Fruit fly (Drosophila melanogaster) whole organism, wandering third instar larva: ENCODE measurements around the gene CG13616.

Experiments used
- Abd-B ChIP-seq: fragments of >200 bp; optimal IDR thresholded peaks from 2 replicates; lab custom pipeline; 2017; ENCODE audit warnings: missing biosample characterization, missing genetic modification characterization
- CG9705 ChIP-seq: fragments of 200-800 bp; sonication (Bioruptor generic); optimal IDR thresholded peaks from 2 replicates; lab custom pipeline; 2018; ENCODE audit warnings: missing biosample characterization, mild to moderate bottlenecking, missing genetic modification characterization
- CrebA ChIP-seq: fragments of 200-800 bp; sonication (Bioruptor generic); optimal IDR thresholded peaks from 2 replicates; lab custom pipeline; 2016; ENCODE audit warnings: missing biosample characterization, mild to moderate bottlenecking, missing genetic modification characterization, borderline replicate concordance
- Dif ChIP-seq: fragments of 200-275, 200-300 bp; sonication (Bioruptor generic); optimal IDR thresholded peaks from 2 replicates; lab custom pipeline; 2018; ENCODE audit warnings: missing biosample characterization, missing genetic modification characterization; ENCODE audit not compliant: partially characterized antibody
- GATAd ChIP-seq: sonication (Bioruptor generic); optimal IDR thresholded peaks from 2 replicates; lab custom pipeline; 2016; ENCODE audit warnings: missing biosample characterization, missing genetic modification characterization
- HLH106 ChIP-seq: fragments of 200-800 bp; optimal IDR thresholded peaks from 3 replicates; lab custom pipeline; 2019; ENCODE audit warnings: missing biosample characterization, mild to moderate bottlenecking, missing genetic modification characterization, moderate library complexity
- Hnf4 ChIP-seq: fragments of 200-800 bp; sonication (Bioruptor generic); optimal IDR thresholded peaks from 2 replicates; lab custom pipeline; 2016; ENCODE audit warnings: missing biosample characterization, mild to moderate bottlenecking, missing genetic modification characterization
- Hr78 ChIP-seq: fragments of >200 bp; optimal IDR thresholded peaks from 2 replicates; lab custom pipeline; 2017; ENCODE audit warnings: missing biosample characterization, missing genetic modification characterization
- Hr83 ChIP-seq: fragments of 200-300 bp; sonication (Bioruptor generic); optimal IDR thresholded peaks from 2 replicates; lab custom pipeline; 2016; ENCODE audit warnings: missing biosample characterization, mild to moderate bottlenecking, missing genetic modification characterization, moderate library complexity; ENCODE audit not compliant: poor library complexity, severe bottlenecking
- Jra ChIP-seq: sonication (Bioruptor generic); optimal IDR thresholded peaks from 2 replicates; lab custom pipeline; 2016; ENCODE audit warnings: missing biosample characterization, missing genetic modification characterization
- Mio ChIP-seq: sonication (Bioruptor generic); optimal IDR thresholded peaks from 2 replicates; lab custom pipeline; 2016; ENCODE audit warnings: missing biosample characterization, missing genetic modification characterization
- OdsH ChIP-seq: fragments of 200-800 bp; sonication (Bioruptor generic); optimal IDR thresholded peaks from 2 replicates; lab custom pipeline; 2016; ENCODE audit warnings: missing biosample characterization, mild to moderate bottlenecking, missing genetic modification characterization
- Rel ChIP-seq, 2 experiments: fragments of 200-800 bp; sonication (Bioruptor generic) in 1 of 2; optimal IDR thresholded peaks; 2 replicates in 1 of 2; 3 replicates in 1 of 2; lab custom pipeline; 2016 to 2019; ENCODE audit warnings: mild to moderate bottlenecking in 2 of 2, missing biosample characterization in 2 of 2, missing genetic modification characterization in 2 of 2, moderate library complexity in 1 of 2
- Vsx2 ChIP-seq: fragments of 200-300, 225-300 bp; sonication (Bioruptor generic); optimal IDR thresholded peaks from 2 replicates; lab custom pipeline; 2018; ENCODE audit warnings: missing biosample characterization, missing genetic modification characterization; ENCODE audit not compliant: partially characterized antibody
- br ChIP-seq: fragments of 200-800 bp; sonication (Bioruptor generic); optimal IDR thresholded peaks from 2 replicates; lab custom pipeline; 2016; ENCODE audit warnings: missing biosample characterization, missing genetic modification characterization
- brk ChIP-seq: fragments of 200-800 bp; sonication (Bioruptor generic); optimal IDR thresholded peaks from 2 replicates; lab custom pipeline; 2016; ENCODE audit warnings: missing biosample characterization, mild to moderate bottlenecking, missing genetic modification characterization
- dl ChIP-seq, 2 experiments: fragments of 175-275, 200-275 bp in 1 of 2; fragments of 200-275 bp in 1 of 2; sonication (Bioruptor generic); optimal IDR thresholded peaks; lab custom pipeline; 2018; ENCODE audit warnings: mild to moderate bottlenecking in 2 of 2, missing biosample characterization in 2 of 2, missing genetic modification characterization in 2 of 2, moderate library complexity in 2 of 2; ENCODE audit not compliant: partially characterized antibody in 2 of 2, insufficient read depth in 1 of 2
- dmrt93B ChIP-seq: fragments of 200-800 bp; sonication (Bioruptor generic); optimal IDR thresholded peaks from 2 replicates; lab custom pipeline; 2018; ENCODE audit warnings: missing biosample characterization, mild to moderate bottlenecking, missing genetic modification characterization
- dsf ChIP-seq: sonication (Bioruptor generic); optimal IDR thresholded peaks from 2 replicates; lab custom pipeline; 2016; ENCODE audit warnings: missing biosample characterization, missing genetic modification characterization, borderline replicate concordance
- ey ChIP-seq: fragments of 200-800 bp; sonication (Bioruptor generic); optimal IDR thresholded peaks from 2 replicates; lab custom pipeline; 2016; ENCODE audit warnings: missing biosample characterization, missing genetic modification characterization
- foxo ChIP-seq, 2 experiments: fragments of 200-800 bp; sonication (Bioruptor generic); optimal IDR thresholded peaks; 2 replicates in 1 of 2; 3 replicates in 1 of 2; lab custom pipeline; 2016 to 2017; ENCODE audit warnings: missing biosample characterization in 2 of 2, missing genetic modification characterization in 2 of 2
- fru ChIP-seq: fragments of 200-800 bp; sonication (Bioruptor generic); optimal IDR thresholded peaks from 3 replicates; lab custom pipeline; 2016; ENCODE audit warnings: missing biosample characterization, mild to moderate bottlenecking, missing genetic modification characterization
- lola ChIP-seq: fragments of >200 bp; optimal IDR thresholded peaks from 2 replicates; lab custom pipeline; 2017; ENCODE audit warnings: missing biosample characterization, missing genetic modification characterization
- pan ChIP-seq: fragments of >200 bp; optimal IDR thresholded peaks from 2 replicates; lab custom pipeline; 2017
- rgr ChIP-seq: fragments of 200-800 bp; sonication (Bioruptor generic); optimal IDR thresholded peaks from 3 replicates; lab custom pipeline; 2016; ENCODE audit warnings: missing biosample characterization, mild to moderate bottlenecking, missing genetic modification characterization
- sage ChIP-seq: fragments of 200-800 bp; sonication (Bioruptor generic); optimal IDR thresholded peaks from 2 replicates; lab custom pipeline; 2016; ENCODE audit warnings: missing biosample characterization, mild to moderate bottlenecking, missing genetic modification characterization
- sv ChIP-seq: fragments of 200-800 bp; sonication (Bioruptor generic); optimal IDR thresholded peaks from 3 replicates; lab custom pipeline; 2016; ENCODE audit warnings: missing biosample characterization, missing genetic modification characterization
- tai ChIP-seq: sonication (Bioruptor generic); optimal IDR thresholded peaks from 2 replicates; lab custom pipeline; 2016; ENCODE audit warnings: missing biosample characterization, missing genetic modification characterization
- usp ChIP-seq: fragments of >200 bp; optimal IDR thresholded peaks from 2 replicates; lab custom pipeline; 2017; ENCODE audit warnings: missing biosample characterization, missing genetic modification characterization

Gene CG13616

DNA sequence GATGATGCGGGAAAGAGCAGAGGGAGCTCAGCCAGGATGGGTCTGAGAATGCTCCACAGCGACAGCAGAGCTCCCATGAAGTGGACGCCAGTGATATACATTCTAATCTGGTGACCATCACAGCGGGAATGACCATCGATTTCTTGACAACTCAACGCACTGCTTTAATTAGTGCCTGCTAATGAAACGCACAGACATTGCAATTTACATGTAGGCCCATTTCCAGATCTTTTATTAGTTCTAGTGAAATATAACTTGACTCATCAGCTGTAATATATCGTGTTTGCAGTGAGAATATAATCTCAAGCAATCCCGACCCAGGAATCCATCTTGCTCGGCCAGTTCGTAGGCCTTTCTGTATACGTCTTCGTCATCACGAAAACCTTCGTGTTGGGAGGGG lies 25.6 kb upstream of the CG13616 start, which contains the start of gene CG42811:
Gene CG42811 (minus strand): TSS at position 101 of the 400 bp plus-strand sequence.
- TF ChIP-seq Dif (GFP tag; lab: Kevin White, UChicago) (no peak), dsf (GFP tag; lab: Kevin White, UChicago) (no peak), HLH106 (tag; lab: Kevin White, UChicago) (no peak), Jra (no peak), GATAd (GFP tag; lab: Kevin White, UChicago) (no peak), br (GFP tag; lab: Kevin White, UChicago) (no peak), Vsx2 (GFP tag; lab: Kevin White, UChicago) (no peak), sv (GFP tag; lab: Kevin White, UChicago) (no peak), foxo (GFP tag; optimal IDR thresholded peaks at IDR 0.05; lab: Kevin White, UChicago) (no peak), brk (no peak), lola (GFP tag; lab: Kevin White, UChicago) (no peak), Rel (GFP tag; optimal IDR thresholded peaks at IDR 0.05; lab: Kevin White, UChicago) (no peak), Rel (tag; optimal IDR thresholded peaks at IDR 0.05; lab: Kevin White, UChicago) (no peak), fru (GFP tag; lab: Kevin White, UChicago) (no peak), rgr (GFP tag; lab: Kevin White, UChicago) (no peak), sage (GFP tag; lab: Kevin White, UChicago) (no peak), dmrt93B (GFP tag; lab: Kevin White, UChicago) (no peak), Hr83 (GFP tag; lab: Kevin White, UChicago) (no peak), pan (no peak), CrebA (GFP tag; lab: Kevin White, UChicago) (no peak), Hnf4 (GFP tag; lab: Kevin White, UChicago) (no peak)

DNA sequence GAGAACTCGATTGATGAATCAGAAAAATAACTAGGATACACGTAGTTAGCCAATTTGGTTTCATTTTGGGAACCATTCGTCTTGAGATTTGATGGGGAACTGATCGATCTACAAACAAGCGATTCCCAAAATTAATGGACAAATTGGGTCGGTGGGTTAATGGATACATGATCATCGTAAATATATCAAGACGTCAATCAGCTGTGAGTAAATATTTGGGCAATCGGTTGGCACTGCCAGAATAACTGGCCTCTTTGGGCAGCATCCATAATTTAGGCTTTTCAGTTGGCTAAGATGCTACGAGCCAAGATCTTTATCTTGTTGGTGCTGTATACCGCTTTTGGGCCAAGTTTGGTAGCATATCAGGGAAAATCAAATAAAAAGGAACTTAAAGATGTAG lies 24.6 kb upstream of the CG13616 start, which contains the start of the genes CG42812 and CG33341:
Gene CG42812 (minus strand): TSS at position 101 of the 400 bp plus-strand sequence.
Gene CG33341 (plus strand): TSS at position 295 of the 400 bp plus-strand sequence.
- TF ChIP-seq foxo (GFP tag; optimal IDR thresholded peaks at IDR 0.05; lab: Kevin White, UChicago) (no peak), usp (GFP tag; lab: Kevin White, UChicago) (no peak), HLH106 (tag; lab: Kevin White, UChicago) (no peak), Hr78 (no peak), dl (GFP tag; optimal IDR thresholded peaks at IDR 0.05; lab: Kevin White, UChicago; ENCODE audit: insufficient read depth in 1 of 2, partially characterized antibody in 2 of 2) (no peak), dsf (GFP tag; lab: Kevin White, UChicago) (no peak), rgr (GFP tag; lab: Kevin White, UChicago) (no peak), Hr83 (GFP tag; lab: Kevin White, UChicago) (no peak), fru (GFP tag; lab: Kevin White, UChicago) (no peak), Vsx2 (GFP tag; lab: Kevin White, UChicago) (no peak)

DNA sequence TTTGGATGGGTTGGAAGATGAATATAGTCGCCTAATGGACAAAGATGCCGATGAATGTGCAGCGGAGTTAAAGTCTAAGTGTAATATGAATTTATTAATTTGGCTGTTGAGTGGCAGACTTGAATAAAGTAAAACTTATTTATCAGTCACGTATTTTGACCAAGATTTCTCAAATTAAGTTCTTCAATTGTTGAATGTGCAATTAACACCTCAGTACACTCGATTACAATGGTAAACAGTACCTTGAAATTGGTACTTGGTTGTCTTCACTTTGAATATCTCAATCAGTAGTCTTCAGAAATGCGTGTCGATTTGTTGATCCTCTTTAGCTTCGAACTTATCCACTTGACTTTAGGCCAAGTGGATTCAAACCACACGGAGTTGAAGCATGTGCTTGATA lies 23.4 kb upstream of the CG13616 start, which contains the start of gene CG13614:
Gene CG13614 (plus strand): TSS at position 301 of the 400 bp plus-strand sequence.
- no peak for TF ChIP-seq Hnf4 (GFP tag; lab: Kevin White, UChicago)

DNA sequence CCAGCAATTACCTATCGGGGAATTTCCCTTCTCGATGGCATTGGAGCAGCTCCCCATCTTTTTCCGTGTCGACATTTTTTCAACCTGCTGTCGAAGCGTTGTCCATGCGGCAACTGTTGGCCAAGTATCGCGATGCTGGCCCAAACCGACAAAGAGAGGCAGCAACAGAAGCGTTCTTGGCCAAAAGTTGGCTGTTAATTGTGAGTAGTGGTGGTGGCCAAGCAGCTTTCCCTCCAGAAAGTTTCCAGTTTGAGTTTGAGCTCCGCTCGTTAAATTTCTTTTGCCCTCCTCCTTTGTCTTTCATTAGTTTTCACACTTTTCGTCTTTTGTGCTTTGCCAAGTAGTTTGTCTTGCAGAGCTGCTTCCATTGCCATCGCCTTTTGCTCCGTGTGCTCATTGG lies 20.0 kb upstream of the CG13616 start, which contains the start of gene CG17782:
Gene CG17782 (minus strand): TSS at position 101 of the 400 bp plus-strand sequence.
- TF ChIP-seq pan (no peak), CG9705 (GFP tag; lab: Kevin White, UChicago) (no peak), Mio (GFP tag; lab: Kevin White, UChicago) (no peak), Abd-B (no peak), tai (no peak), sv (GFP tag; lab: Kevin White, UChicago) (no peak), sage (GFP tag; lab: Kevin White, UChicago) (no peak), Hr78 (no peak), Vsx2 (GFP tag; lab: Kevin White, UChicago) (no peak), Hnf4 (GFP tag; lab: Kevin White, UChicago) (no peak), Rel (GFP tag; optimal IDR thresholded peaks at IDR 0.05; lab: Kevin White, UChicago) (no peak), Rel (tag; optimal IDR thresholded peaks at IDR 0.05; lab: Kevin White, UChicago) (no peak), OdsH (no peak), Dif (GFP tag; lab: Kevin White, UChicago) (no peak), HLH106 (tag; lab: Kevin White, UChicago) (no peak), usp (GFP tag; lab: Kevin White, UChicago) (no peak), ey (no peak)
